Worm (Caenorhabditis elegans) whole organism, L2 larva: ENCODE results near the gene F15E6.10.

Source experiments
- ZK546.5 ChIP-seq: sonication (generic microtip); optimal IDR thresholded peaks from 2 replicates; lab custom pipeline; 2017; ENCODE audit warnings: missing biosample characterization, missing genetic modification characterization
- elt-3 ChIP-seq: sonication (generic microtip); optimal IDR thresholded peaks from 2 replicates; lab custom pipeline; 2017; ENCODE audit warnings: missing biosample characterization, missing genetic modification characterization
- fos-1 ChIP-seq: fragments of 150-350 bp; optimal IDR thresholded peaks from 2 replicates; lab custom pipeline; 2014; ENCODE audit warnings: missing biosample characterization, missing genetic modification characterization
- lin-13 ChIP-seq: fragments of 150-350 bp; optimal IDR thresholded peaks from 2 replicates; lab custom pipeline; 2014; ENCODE audit warnings: missing biosample characterization, missing genetic modification reagents, missing genetic modification characterization
- lsy-2 ChIP-seq, 2 experiments: fragments of 150-350 bp in 1 of 2; sonication (generic microtip) in 1 of 2; optimal IDR thresholded peaks; 2 replicates each; lab custom pipeline; 2014 to 2017; ENCODE audit warnings: missing biosample characterization in 2 of 2, missing genetic modification characterization in 2 of 2
- mbf-1 ChIP-seq: sonication (generic microtip); optimal IDR thresholded peaks from 2 replicates; lab custom pipeline; 2017; ENCODE audit warnings: missing biosample characterization, missing genetic modification characterization
- nhr-12 ChIP-seq: fragments of 150-350 bp; optimal IDR thresholded peaks from 2 replicates; lab custom pipeline; 2014; ENCODE audit warnings: missing biosample characterization, missing genetic modification characterization
- nhr-237 ChIP-seq: fragments of 150-350 bp; optimal IDR thresholded peaks from 2 replicates; lab custom pipeline; 2014; ENCODE audit warnings: missing biosample characterization, missing genetic modification characterization
- zag-1 ChIP-seq: fragments of 150-350 bp; optimal IDR thresholded peaks from 2 replicates; lab custom pipeline; 2014; ENCODE audit warnings: missing biosample characterization, missing genetic modification characterization
- ztf-4 ChIP-seq: fragments of 150-350 bp; optimal IDR thresholded peaks from 2 replicates; lab custom pipeline; 2014; ENCODE audit warnings: missing biosample characterization, missing genetic modification characterization

DNA sequence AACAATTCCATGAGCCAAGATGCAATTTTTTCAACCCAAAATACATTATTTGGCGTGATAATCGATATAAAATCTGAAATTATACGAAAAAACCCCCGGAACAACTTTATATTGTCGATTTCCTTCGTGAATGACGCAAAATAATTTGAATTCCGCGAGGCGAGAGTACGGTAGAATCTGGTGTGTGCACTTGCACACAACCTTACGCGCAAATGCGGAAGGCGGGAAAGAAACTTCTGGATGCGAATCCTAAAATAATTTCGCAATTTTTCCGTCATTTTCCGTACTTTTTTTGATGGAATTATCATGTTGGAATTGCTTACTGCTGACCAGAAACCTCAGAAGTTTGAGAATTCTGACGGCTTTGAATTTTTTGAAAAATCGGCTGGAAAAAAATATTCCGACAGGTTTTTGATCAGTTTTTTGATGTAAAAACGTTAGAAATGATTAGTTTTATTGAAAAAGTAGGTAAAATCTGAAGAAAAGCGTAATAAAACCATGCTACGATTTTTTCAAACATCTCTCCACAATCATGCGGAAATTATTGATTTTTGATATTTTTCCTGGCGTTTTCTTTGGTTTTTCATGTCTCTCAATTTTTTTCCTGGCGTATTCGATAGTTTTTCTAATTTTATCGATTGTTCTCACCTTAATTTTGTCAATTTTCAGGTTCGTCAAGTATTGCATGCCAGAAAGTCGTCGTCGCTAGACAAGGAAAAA lies 14.7 kb downstream of the F15E6.10 start, which contains the start of gene set-9:
- TF ChIP-seq lin-13 (GFP tag; lab: Kevin White, UChicago) (no peak), nhr-237 (tag; lab: Kevin White, UChicago) (no peak), elt-3 (tag; lab: Kevin White, UChicago) (no peak), ztf-4 (no peak), ZK546.5 (tag; lab: Kevin White, UChicago) (no peak), zag-1 (tag; lab: Kevin White, UChicago) (no peak), nhr-12 (tag; lab: Kevin White, UChicago) (no peak), mbf-1 (no peak), lsy-2 (tag; optimal IDR thresholded peaks at IDR 0.05; lab: Kevin White, UChicago) (no peak), fos-1 (tag; lab: Kevin White, UChicago) (no peak)
